Worm (Caenorhabditis elegans) whole organism, dauer: ENCODE data around the gene ugt-33.

Experiments used
- unc-62 ChIP-seq: sonication (generic microtip); optimal IDR thresholded peaks from 2 replicates; lab custom pipeline; 2017; ENCODE audit warnings: missing biosample characterization, missing genetic modification reagents, missing genetic modification characterization

The ugt-33 gene

DNA sequence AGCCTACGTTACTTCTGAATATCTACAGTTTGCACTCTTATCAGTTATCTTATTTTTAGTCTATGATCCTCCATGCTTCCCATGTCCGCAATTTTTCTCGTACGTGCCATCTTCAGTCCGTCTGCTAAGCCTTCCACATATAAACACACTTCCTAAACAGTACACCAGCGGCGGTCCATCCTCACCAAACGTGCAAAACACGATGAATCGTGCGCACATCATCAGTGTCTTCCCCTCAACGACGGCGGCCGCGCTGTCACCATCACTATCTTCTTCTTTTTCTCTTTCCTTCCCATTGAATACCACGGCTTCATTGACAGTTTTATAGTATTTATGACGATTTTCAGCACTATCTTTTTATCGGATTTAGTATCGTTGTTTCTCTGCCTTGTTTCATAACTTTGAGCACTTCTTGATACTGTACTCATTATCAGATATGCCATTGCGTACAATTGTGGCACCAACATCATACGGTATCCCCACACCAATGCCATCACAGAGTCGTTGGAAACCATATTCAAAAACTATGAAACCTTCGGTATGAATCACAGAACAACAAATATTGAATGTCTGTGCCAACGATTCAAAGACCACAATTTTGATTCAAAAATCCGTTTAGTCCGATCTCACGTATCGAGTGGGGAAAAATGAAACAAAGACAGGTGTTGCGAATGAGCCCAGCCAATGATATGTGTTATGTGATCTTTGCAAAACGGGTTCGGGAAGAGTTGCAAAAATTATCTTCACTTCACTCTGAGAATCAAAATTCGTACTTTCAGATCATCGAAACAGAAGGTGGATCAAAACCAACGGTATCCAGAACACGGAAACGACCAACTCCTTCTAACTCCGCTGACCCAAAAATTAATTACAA is 20.1 kb upstream of the ugt-33 start:
- no peak for TF ChIP-seq unc-62 (GFP tag; lab: Kevin White, UChicago)

- TF ChIP-seq unc-62 (GFP tag; lab: Kevin White, UChicago) = no peak
Observed at ce11 chrV:10474040-10474439, 19.2 kb upstream of the ugt-33 start.

ce11 chrV:10475421-10475820 is 17.8 kb upstream of the ugt-33 start:
- no peak for TF ChIP-seq unc-62 (GFP tag; lab: Kevin White, UChicago)

- no peak for TF ChIP-seq unc-62 (GFP tag; lab: Kevin White, UChicago)
Observed at ce11 chrV:10476864-10477443, 16.3 kb upstream of the ugt-33 start.

- TF ChIP-seq unc-62 (GFP tag; lab: Kevin White, UChicago) = no peak
Observed at ce11 chrV:10478097-10478828, 14.9 kb upstream of the ugt-33 start, which contains the start of the genes crp-1 and Y32F6B.9. TSS of gene crp-1 (plus strand) at chrV:10478564. TSS of gene Y32F6B.9 (plus strand) at chrV:10478699.

- no peak for TF ChIP-seq unc-62 (GFP tag; lab: Kevin White, UChicago)
Observed at ce11 chrV:10483995-10484394, 9.2 kb upstream of the ugt-33 start.

DNA sequence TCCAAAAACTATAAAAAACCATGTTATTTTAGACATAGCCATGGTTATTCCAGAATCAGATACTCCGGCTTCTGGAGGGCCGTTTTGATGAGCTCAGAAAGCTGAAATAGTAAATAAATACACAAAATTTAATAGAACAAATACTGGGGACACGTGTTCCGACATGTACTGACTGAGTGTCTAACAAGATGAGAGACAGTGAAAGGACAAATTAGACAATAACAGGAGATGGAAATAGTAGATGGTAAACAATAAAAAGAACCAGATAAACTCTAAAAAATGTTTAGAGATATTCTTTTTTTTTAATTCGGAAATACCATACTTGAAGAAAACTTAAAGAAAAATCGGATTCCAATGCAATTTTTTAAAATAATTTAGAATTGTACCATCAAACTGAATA is 8.6 kb upstream of the ugt-33 start, which contains the start of gene Y32F6B.1:
Gene Y32F6B.1, minus strand, starts transcription at position 101 of the 400 bp plus-strand sequence.
- no peak for TF ChIP-seq unc-62 (GFP tag; lab: Kevin White, UChicago)

DNA sequence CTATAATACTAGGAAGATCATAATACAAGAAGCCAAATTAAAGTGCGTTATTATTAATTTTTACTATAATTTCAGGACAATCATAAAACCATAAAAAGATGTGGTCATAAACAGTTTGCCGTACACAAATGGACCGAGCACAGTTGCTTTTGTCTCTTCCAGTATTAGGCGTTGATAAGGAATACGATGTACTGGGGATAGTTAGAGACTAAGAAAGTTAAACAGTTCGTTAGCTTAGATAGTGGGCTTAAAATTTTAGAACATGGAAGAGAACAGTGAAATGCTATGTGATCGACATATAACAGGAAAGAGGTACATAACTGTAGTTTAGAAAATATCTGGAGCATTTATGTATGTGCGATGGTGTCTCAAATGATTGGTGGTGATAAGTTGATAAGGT is 7.8 kb upstream of the ugt-33 start:
- TF ChIP-seq unc-62 (GFP tag; lab: Kevin White, UChicago) = no peak

DNA sequence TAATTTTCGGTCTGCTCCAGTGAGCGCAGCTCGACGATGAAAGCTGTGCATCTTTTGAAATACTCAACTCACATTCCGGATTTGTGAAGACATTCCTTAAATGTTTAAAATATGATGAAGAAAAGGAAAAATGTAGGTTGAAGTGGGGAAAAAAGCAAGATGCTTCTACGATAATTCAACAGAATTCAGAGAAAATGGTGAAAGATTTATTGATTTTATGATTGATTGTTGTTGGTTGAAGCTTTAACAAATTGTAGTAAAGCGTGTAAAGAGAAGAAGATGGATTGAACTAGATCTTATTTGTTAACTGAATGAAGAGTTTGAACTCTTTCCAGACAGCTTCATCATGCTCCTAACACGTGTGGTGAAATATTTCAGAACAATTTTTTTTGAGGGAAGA is 3.2 kb upstream of the ugt-33 start, which contains the start of gene ncx-5:
Gene ncx-5, minus strand, starts transcription at position 101 of the 400 bp plus-strand sequence.
- no peak for TF ChIP-seq unc-62 (GFP tag; lab: Kevin White, UChicago)

DNA sequence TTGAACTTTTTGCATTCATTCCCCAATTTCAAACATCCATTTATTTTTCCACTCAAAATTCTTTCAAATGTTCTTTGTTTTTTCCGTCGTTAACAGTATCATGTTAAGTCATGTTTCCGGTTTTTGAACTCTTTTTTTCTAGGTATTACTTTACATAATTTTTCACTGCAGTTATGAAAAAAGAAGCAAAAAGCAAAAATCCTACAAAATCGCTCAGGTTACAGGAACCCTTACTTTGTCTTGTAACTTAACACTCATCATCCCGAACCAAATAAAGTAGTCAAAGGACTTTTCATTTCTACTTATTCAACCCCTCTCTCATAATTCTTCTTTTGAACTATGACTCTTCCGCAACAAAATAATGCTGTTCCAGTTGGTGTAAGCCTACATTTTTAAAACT is 1.8 kb upstream of the ugt-33 start, which contains the start of gene aqp-5:
Gene aqp-5, plus strand, starts transcription at position 301 of the 400 bp plus-strand sequence.
- no peak for TF ChIP-seq unc-62 (GFP tag; lab: Kevin White, UChicago)

DNA sequence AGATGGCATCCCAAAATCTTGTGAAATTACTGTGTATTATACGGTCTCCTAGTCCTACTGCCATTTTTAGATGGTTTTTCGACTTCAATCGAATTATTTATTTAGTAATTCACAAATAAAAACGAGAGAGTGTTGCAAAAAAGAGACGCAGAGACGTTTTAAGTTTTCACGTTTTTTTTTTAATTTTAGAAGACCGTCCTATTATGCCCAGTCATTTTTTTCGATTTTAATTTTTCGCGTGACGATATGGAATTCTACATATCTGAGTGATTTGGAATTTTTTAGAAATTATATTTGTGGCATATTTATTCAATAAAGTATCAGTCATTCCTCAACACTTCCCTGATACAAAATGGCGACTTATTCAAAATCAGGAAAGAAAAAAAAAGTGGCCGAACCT is 3.5 kb downstream of the ugt-33 start, which contains the start of gene C35A5.4:
Gene C35A5.4, plus strand, starts transcription at position 301 of the 400 bp plus-strand sequence.
- no peak for TF ChIP-seq unc-62 (GFP tag; lab: Kevin White, UChicago)

DNA sequence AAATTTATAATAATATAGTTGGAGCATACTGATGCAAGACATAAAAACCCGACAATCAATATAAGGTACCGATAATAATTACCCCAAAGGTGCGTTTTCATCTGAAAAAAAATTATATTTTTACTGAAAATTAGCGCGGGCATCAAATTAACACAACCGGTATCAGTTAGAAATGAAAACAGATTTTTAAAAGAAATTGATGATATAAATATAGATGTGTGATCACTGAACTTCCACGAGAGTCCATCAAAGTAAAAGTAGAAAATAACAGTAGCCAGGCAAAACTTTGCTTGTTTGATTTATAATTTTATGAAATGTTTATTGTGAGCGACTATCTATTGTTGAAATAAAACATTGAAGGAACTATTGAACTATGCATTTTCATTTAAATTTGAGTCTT is 8.1 kb downstream of the ugt-33 start, which contains the start of gene C35A5.3:
Gene C35A5.3, minus strand, starts transcription at position 101 of the 400 bp plus-strand sequence.
- TF ChIP-seq unc-62 (GFP tag; lab: Kevin White, UChicago) = no peak

DNA sequence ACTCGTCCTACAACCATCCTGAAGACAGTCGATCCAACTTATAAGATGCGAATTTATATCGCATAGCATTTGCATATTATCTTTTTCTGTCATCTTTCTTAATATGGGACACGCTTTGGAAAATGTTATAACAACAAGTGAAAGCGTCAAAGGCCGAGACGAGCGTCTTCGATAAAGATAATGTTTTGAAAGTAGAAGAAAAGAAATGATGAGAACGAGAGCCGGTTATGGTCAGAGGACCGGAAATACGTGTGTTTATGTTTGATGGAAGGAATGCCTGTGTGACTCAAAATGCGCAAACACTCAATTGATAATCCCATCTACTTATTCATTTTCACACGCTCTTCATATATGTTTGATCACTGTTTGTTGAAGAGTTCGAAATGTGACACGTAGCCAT is 9.8 kb downstream of the ugt-33 start, which contains the start of gene C35A5.11:
Gene C35A5.11, minus strand, starts transcription at position 101 of the 400 bp plus-strand sequence.
- TF ChIP-seq unc-62 (GFP tag; lab: Kevin White, UChicago) = no peak

ce11 chrV:10503893-10504292 is 10.7 kb downstream of the ugt-33 start, which contains the start of gene C35A5.10:
TSS of gene C35A5.10 (plus strand) at chrV:10504193.
- no peak for TF ChIP-seq unc-62 (GFP tag; lab: Kevin White, UChicago)

- no peak for TF ChIP-seq unc-62 (GFP tag; lab: Kevin White, UChicago)
Observed at ce11 chrV:10505553-10505952, 12.3 kb downstream of the ugt-33 start, which contains the start of gene C35A5.5. TSS of gene C35A5.5 (plus strand) at chrV:10505853.
